Fruit fly (Drosophila melanogaster) whole organism: ENCODE data around the gene CG31140.

Source experiments
- CG8478 ChIP-seq: fragments of >200 bp; optimal IDR thresholded peaks from 2 replicates; lab custom pipeline; 2018; ENCODE audit warnings: inconsistent platforms
- Dll ChIP-seq: fragments of >200 bp; optimal IDR thresholded peaks from 2 replicates; lab custom pipeline; 2017
- EcR ChIP-seq, 2 experiments: fragments of >200 bp; optimal IDR thresholded peaks; 2 replicates each; lab custom pipeline; 2017; ENCODE audit warnings: missing biosample characterization in 2 of 2, missing genetic modification characterization in 2 of 2, missing genetic modification reagents in 2 of 2
- pan ChIP-seq: fragments of >200 bp; optimal IDR thresholded peaks from 2 replicates; lab custom pipeline; 2017
- psq ChIP-seq: fragments of >200 bp; optimal IDR thresholded peaks from 2 replicates; lab custom pipeline; 2017
- usp ChIP-seq: fragments of >200 bp; optimal IDR thresholded peaks from 2 replicates; lab custom pipeline; 2017; ENCODE audit warnings: missing biosample characterization, missing genetic modification characterization, mixed read lengths

CG31140 gene

DNA sequence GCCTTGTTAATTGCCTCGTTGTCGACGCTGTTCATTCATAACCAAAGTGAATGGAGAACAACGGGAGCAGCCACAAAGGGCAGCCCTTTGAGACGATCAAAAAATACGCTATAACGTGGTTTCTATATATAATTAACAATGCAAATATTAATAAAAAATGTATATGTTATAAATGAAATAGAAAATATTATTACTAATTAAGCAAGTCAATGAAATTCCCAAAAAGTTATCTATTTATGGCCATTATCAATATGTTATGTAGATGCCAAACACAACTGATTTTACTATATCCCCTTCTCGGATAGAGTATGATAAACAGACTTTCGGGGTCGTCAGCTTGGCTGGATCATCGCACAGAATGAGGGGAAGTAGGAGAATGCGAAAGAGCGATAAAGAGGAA lies 6.5 kb downstream of the CG31140 start:
- TF ChIP-seq usp (GFP tag; lab: Kevin White, UChicago) (no peak), psq (lab: Kevin White, UChicago) (no peak), EcR (GFP tag; optimal IDR thresholded peaks at IDR 0.05; lab: Kevin White, UChicago) (no peak), Dll (lab: Kevin White, UChicago) (no peak), pan (no peak), CG8478 (lab: Kevin White, UChicago) (no peak)

DNA sequence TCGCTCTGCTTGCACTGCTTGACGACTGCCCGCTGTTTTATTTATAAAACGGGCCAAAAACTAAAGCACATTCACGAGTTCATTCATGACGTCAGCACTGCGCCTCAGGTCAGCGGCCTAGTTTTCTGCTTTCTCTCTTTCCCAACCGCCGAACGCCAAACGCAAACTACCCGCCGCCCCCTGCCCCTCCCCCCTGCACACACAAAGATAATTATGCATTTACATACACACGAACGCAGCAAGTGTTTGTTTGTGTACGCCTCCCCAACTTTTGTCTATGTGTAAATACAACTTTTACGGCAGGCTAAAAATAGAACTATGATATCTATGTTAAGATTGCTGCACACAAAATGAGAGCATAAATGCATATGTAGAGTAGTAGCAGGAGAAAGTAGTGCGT lies 8.2 kb downstream of the CG31140 start:
- TF ChIP-seq EcR (GFP tag; optimal IDR thresholded peaks at IDR 0.05; lab: Kevin White, UChicago) (no peak), psq (lab: Kevin White, UChicago) (no peak), Dll (lab: Kevin White, UChicago) (no peak), CG8478 (lab: Kevin White, UChicago) (no peak), usp (GFP tag; lab: Kevin White, UChicago) (no peak), pan (no peak)

DNA sequence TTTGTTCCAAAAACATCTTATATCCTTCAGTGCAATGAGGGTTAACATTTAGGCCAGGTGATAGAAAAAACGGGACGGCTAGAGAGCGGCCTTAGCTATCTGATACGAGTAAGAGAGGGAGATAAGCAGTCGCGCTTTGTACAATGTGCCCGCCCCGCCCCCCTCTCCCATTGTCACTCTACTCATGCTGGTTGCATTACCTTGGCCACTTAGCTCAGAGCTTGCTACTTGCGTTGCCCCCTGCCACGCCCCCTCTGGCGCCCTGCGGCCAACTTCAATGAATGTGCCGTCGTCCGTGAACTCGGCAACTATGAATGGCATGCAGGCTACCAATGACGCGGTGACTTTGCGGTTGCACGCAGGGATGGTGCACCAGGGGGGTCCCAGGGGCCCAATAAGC lies 8.8 kb downstream of the CG31140 start:
- TF ChIP-seq EcR (GFP tag; optimal IDR thresholded peaks at IDR 0.05; lab: Kevin White, UChicago), result no peak
- TF ChIP-seq Dll (lab: Kevin White, UChicago), result no peak

DNA sequence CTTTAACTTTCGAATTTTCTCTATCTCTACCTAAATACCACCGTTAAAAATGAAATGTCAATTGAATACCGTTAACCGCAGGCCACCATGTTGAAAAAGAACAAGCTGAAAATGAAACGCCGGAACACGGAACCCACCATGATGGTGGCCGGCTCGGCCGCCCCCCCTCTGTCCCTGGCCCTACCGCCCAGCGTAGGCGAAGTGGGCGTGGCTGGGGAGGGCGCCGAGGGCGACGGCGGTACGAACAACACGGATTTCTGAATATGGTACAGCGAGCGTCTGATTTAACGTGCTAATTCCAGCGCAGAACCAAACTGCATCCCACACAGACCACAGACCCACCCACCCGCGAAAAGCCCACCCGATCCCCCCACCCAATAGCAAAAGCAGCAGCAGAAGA lies 18.7 kb downstream of the CG31140 start:
- no peak for TF ChIP-seq EcR (GFP tag; optimal IDR thresholded peaks at IDR 0.05; lab: Kevin White, UChicago)
- no peak for TF ChIP-seq CG8478 (lab: Kevin White, UChicago)
- no peak for TF ChIP-seq psq (lab: Kevin White, UChicago)
- TF ChIP-seq pan, result no peak
- no peak for TF ChIP-seq usp (GFP tag; lab: Kevin White, UChicago)
- no peak for TF ChIP-seq Dll (lab: Kevin White, UChicago)

DNA sequence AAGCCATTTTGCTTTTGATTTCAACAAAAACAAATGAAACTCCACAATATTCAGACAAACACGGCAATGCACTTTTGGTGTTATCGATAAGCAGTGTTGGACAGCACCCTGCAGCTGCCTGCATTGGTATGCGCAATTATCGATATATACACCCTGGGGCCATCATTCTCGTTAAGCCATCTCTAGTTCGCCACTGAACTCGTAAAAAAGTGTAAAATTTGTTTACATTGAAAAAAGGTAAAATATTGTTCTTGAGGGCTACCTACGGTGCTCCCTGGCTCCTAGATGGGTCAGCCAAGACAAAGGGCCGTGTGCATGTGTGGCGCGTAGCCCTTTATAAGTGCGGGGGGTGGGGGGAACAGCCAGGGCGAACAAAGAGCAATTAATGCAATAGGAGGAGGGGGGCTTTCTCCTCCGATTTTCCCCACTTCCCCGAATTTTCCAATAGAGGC lies 23.5 kb downstream of the CG31140 start, which contains the start of the genes CG13603 and CG5902:
CG13603 (minus strand) TSS at position 91 of the 452 bp plus-strand sequence.
CG5902 (plus strand) TSS at position 164 of the 452 bp plus-strand sequence.
- TF ChIP-seq Dll (lab: Kevin White, UChicago) (no peak), EcR (GFP tag; optimal IDR thresholded peaks at IDR 0.05; lab: Kevin White, UChicago) (no peak), pan (no peak), usp (GFP tag; lab: Kevin White, UChicago) (no peak), psq (lab: Kevin White, UChicago) (no peak), CG8478 (lab: Kevin White, UChicago) (no peak)

DNA sequence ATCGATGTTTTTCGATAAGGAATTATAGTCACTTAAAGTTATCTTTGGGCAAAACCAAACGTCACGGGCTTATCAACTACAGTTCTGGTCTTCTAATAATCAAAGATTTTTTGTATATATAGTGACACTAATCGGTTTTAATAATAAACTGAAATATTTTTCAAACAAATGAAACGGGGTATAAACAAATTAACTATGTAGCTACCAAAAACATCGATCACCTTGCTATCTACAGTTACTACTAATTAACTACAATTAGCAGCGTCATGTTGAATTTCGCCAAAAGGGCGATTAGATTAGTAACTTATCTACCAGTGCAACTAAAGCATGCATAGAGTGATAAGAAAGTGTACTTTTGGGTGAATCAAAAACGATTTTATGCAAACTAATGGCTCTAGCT lies 28.4 kb downstream of the CG31140 start:
- TF ChIP-seq pan, result no peak
- no peak for TF ChIP-seq CG8478 (lab: Kevin White, UChicago)
- TF ChIP-seq psq (lab: Kevin White, UChicago), result no peak
- no peak for TF ChIP-seq EcR (GFP tag; optimal IDR thresholded peaks at IDR 0.05; lab: Kevin White, UChicago)
- no peak for TF ChIP-seq usp (GFP tag; lab: Kevin White, UChicago)
- no peak for TF ChIP-seq Dll (lab: Kevin White, UChicago)

DNA sequence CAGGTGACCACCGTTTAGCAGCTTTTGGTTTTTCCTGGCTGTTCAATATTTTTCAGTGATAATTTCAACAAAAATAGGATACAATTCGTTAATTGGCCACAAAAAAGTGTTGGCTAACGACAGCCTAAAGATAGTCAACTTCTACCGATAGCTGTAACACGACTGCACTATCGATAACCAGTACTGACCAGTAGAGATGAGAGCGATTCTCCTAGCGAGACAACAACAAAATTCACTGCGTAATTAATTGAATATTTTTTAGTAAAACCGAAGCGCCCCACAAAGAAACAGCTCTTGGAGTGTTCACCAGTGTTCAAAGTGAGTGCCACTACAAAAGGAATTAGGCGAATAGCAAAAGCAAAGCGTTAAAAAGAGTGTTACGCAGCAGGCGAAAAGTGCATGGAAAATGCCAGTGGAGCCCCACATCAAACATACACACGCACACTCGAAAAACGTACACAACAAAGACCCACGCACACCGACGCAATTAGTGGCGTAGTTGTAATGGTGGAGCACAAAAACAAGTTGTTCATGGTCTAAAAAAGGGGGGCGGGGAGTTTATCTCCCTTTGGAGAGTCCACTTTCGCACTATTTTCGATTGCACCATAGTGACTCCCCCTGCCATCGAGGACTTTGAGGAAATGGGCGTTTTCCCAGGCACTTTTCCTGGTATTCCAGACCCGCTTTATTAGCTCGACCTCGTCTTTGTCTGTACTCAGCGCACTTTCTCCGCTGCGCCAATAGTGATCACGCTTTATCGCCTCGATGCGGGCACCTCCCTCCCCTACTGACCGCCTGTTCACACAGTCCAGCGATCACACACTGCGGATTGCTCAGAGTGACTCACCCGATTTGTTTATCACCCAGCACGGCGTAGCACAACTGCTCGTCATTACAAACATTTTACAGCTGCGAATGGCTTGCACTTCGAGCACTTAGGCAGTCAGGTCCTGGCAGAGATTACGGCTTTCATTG lies 30.1 kb downstream of the CG31140 start, which contains the start of the genes Epp and Rab7:
Epp (minus strand) TSS at position 94 of the 975 bp plus-strand sequence.
Rab7 (plus strand) TSS at position 186 of the 975 bp plus-strand sequence.
- no peak for TF ChIP-seq EcR (GFP tag; optimal IDR thresholded peaks at IDR 0.05; lab: Kevin White, UChicago)
- no peak for TF ChIP-seq psq (lab: Kevin White, UChicago)
- TF ChIP-seq CG8478 (lab: Kevin White, UChicago), result no peak
- no peak for TF ChIP-seq pan
- TF ChIP-seq usp (GFP tag; lab: Kevin White, UChicago), result no peak
- TF ChIP-seq Dll (lab: Kevin White, UChicago), result no peak

DNA sequence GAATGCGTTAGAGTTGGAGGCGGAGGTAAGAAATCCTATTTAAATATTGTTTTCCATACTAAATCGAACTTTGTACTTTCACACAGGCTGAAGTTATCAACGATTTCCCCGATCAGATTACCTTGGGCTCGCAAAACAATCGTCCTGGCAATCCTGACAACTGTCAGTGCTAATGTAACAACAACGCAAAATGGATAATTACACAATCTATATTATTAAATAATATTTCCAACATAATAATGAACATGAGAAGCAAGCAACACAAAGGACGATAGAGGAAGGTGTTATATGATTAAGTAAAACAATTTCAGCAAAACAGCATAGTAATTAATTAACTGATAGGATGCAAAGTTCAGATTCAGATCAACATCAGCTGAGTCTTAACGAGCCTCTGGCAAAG lies 31.6 kb downstream of the CG31140 start:
- TF ChIP-seq CG8478 (lab: Kevin White, UChicago), result no peak
- no peak for TF ChIP-seq psq (lab: Kevin White, UChicago)
- TF ChIP-seq pan, result no peak
- TF ChIP-seq Dll (lab: Kevin White, UChicago), result no peak
- no peak for TF ChIP-seq EcR (GFP tag; optimal IDR thresholded peaks at IDR 0.05; lab: Kevin White, UChicago)
- no peak for TF ChIP-seq usp (GFP tag; lab: Kevin White, UChicago)

DNA sequence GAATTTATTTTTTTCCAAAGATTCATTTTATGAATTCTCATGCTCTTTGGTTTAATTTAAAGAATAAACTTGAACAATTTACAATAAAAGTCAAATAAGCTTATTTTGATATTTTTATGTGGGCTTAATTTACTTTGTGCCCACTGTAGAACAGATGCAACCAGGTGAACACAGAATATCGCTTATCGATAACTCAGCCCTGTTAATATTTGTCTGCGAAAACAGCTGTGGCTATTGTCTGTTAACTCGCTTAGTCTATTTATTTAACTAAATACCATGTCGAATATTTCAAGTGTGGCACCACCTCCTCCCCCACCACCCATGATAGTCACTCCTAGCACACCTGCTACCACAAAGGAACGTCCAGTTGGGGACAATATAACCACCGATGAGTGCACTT lies 32.5 kb downstream of the CG31140 start, which contains the start of gene CG33108:
CG33108 (plus strand) TSS at position 200 of the 400 bp plus-strand sequence.
- TF ChIP-seq pan, result no peak
- no peak for TF ChIP-seq CG8478 (lab: Kevin White, UChicago)
- TF ChIP-seq psq (lab: Kevin White, UChicago), result no peak
- TF ChIP-seq EcR (GFP tag; optimal IDR thresholded peaks at IDR 0.05; lab: Kevin White, UChicago), result no peak
- TF ChIP-seq Dll (lab: Kevin White, UChicago), result no peak
- no peak for TF ChIP-seq usp (GFP tag; lab: Kevin White, UChicago)

DNA sequence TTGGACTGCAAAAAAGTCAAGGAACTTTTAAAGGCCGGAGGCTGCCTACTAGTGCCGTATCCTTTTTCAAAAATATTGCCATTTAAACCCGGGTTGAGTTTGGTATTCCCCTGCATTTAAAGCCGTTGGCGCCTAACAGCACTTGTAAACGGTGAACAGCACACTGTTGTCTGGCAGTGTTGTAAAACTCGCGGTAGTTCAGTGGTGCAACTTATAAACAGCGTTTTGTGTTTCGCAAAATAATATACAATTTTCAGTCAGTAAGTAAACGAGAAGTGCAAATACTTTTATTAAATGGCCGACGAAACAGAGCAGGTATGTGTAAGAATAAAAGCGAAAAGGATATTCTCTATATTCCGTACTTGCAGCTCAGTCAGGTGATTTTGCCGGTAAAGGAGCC lies 33.2 kb downstream of the CG31140 start, which contains the start of gene LSm3:
LSm3 (plus strand) TSS at position 39 of the 400 bp plus-strand sequence.
- TF ChIP-seq Dll (lab: Kevin White, UChicago), result no peak
- no peak for TF ChIP-seq usp (GFP tag; lab: Kevin White, UChicago)
- TF ChIP-seq psq (lab: Kevin White, UChicago), result no peak
- no peak for TF ChIP-seq EcR (GFP tag; optimal IDR thresholded peaks at IDR 0.05; lab: Kevin White, UChicago)
- no peak for TF ChIP-seq CG8478 (lab: Kevin White, UChicago)
- no peak for TF ChIP-seq pan

DNA sequence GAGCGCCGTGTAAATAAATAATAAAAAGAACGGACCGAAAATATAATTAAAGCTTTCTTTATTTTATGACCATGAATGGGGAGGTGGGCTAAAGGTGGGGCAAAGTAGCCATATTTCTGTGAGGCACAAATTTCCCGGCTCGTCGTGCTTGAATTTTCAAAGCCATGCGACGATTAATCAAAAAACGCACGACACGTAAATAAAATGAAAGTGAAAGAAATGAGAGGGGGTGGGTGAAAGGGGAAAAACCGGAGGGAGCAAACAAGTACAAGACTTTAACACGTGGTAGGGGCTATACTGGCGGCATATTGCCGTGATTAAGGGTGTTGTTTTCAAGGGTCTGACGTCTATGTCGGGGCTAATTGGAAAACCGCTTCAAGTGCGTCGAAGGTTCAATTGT lies 38.2 kb downstream of the CG31140 start:
- TF ChIP-seq psq (lab: Kevin White, UChicago), result no peak
- TF ChIP-seq pan, result no peak
- no peak for TF ChIP-seq EcR (GFP tag; optimal IDR thresholded peaks at IDR 0.05; lab: Kevin White, UChicago)
